Fruit fly (Drosophila melanogaster): ENCODE measurements around the gene CG14313.

The CG14313 gene

DNA sequence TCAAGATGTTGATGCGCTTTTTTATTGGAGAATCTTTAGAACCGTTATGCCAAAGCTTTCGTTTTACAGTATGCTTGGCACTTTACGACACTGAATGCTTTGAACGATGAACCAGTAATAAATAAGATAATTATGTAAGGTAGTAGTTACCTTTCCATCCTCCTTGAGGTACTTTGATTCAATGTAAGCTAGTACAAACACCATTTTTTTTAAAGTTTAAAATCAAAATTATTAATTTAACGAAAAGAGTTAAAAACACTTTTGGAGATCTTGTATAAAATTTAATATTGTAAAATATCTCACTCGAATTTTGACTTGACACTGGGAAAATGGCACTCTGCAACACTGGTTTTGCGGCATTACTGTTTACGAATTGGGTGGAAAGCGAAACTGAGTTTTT lies 6.4 kb downstream of the CG14313 start, which contains the start of the genes Arp5 and CG7208 (continued):
- TF ChIP-seq Hand (GFP tag; optimal IDR thresholded peaks at IDR 0.05) = no peak
- peak; percentile 53 for TF ChIP-seq CG33213 (GFP tag; optimal IDR thresholded peaks at IDR 0.05)
- no peak for TF ChIP-seq ac (GFP tag; optimal IDR thresholded peaks at IDR 0.05)
- no peak for TF ChIP-seq Opbp (GFP tag; IDR thresholded peaks at IDR 0.05; ENCODE audit: partially characterized antibody)
- peak; percentile 60; the same call in 1 of the 2 replicates for TF ChIP-seq E2f2 (GFP tag; IDR thresholded peaks at IDR 0.05)
- TF ChIP-seq Eip74EF (GFP tag; optimal IDR thresholded peaks at IDR 0.05) = no peak
- TF ChIP-seq gcm (GFP tag; optimal IDR thresholded peaks at IDR 0.05) = no peak
- peak; percentile 70 for TF ChIP-seq CG13624 (GFP tag; optimal IDR thresholded peaks at IDR 0.05)
- no peak for TF ChIP-seq knrl (GFP tag; IDR thresholded peaks at IDR 0.05; ENCODE audit: partially characterized antibody)
- TF ChIP-seq cad (GFP tag; optimal IDR thresholded peaks at IDR 0.05) = no peak
- no peak for TF ChIP-seq vnd (GFP tag; IDR thresholded peaks at IDR 0.05; ENCODE audit: partially characterized antibody)
- TF ChIP-seq CG32772 (GFP tag; IDR thresholded peaks at IDR 0.05) = no peak
- no peak for TF ChIP-seq crol (GFP tag; IDR thresholded peaks at IDR 0.05)
- peak; percentile 80 for TF ChIP-seq HmgZ (tag; optimal IDR thresholded peaks at IDR 0.05)
- TF ChIP-seq vfl (GFP tag; optimal IDR thresholded peaks at IDR 0.05) = peak; percentile 54
- peak; percentile 69 for TF ChIP-seq CG13424 (tag; optimal IDR thresholded peaks at IDR 0.05)
- TF ChIP-seq bigmax (GFP tag; optimal IDR thresholded peaks at IDR 0.05) = no peak
- no peak for TF ChIP-seq Hr39 (optimal IDR thresholded peaks at IDR 0.05)
- TF ChIP-seq sqz (GFP tag; optimal IDR thresholded peaks at IDR 0.05) = no peak
- no peak for TF ChIP-seq CG6175 (GFP tag; IDR thresholded peaks at IDR 0.05)
- TF ChIP-seq luna (GFP tag; optimal IDR thresholded peaks at IDR 0.05) = peak; percentile 51
- no peak for TF ChIP-seq CG9797 (GFP tag; optimal IDR thresholded peaks at IDR 0.05)
- TF ChIP-seq dpn (GFP tag; optimal IDR thresholded peaks at IDR 0.05) = peak; percentile 72 to 85
- TF ChIP-seq CHES-1-like (GFP tag; optimal IDR thresholded peaks at IDR 0.05) = peak; percentile 66
- TF ChIP-seq CG2202 (tag; optimal IDR thresholded peaks at IDR 0.05) = no peak
- TF ChIP-seq CG1792 (GFP tag; optimal IDR thresholded peaks at IDR 0.05) = peak; percentile 4
- TF ChIP-seq sr (GFP tag; IDR thresholded peaks at IDR 0.05) = no peak
- peak; percentile 35 for TF ChIP-seq CG2116 (GFP tag; optimal IDR thresholded peaks at IDR 0.05)
- peak; percentile 46; the same call in 1 of the 4 replicates for TF ChIP-seq Dll (GFP tag; IDR thresholded peaks at IDR 0.05; ENCODE audit: partially characterized antibody)
- TF ChIP-seq CG31365 (tag; optimal IDR thresholded peaks at IDR 0.05) = no peak
- no peak for TF ChIP-seq eve (GFP tag; optimal IDR thresholded peaks at IDR 0.05)
- TF ChIP-seq CG11456 (GFP tag; IDR thresholded peaks at IDR 0.05) = 0 out of 3 replicates have a peak, but pooled peaks have one; percentile 59
- TF ChIP-seq CG4282 (GFP tag; optimal IDR thresholded peaks at IDR 0.05) = no peak
- no peak for TF ChIP-seq Neu2 (GFP tag; optimal IDR thresholded peaks at IDR 0.05; ENCODE audit: borderline replicate concordance)
- peak; percentile 43 for TF ChIP-seq kay (GFP tag; optimal IDR thresholded peaks at IDR 0.05)
- TF ChIP-seq nmo (GFP tag; optimal IDR thresholded peaks at IDR 0.05) = peak; percentile 83
- TF ChIP-seq CG14667 (GFP tag; IDR thresholded peaks at IDR 0.05) = no peak; the same call in 1 of the 2 replicates
- 0 out of 2 replicates have a peak, but pooled peaks have one; percentile 31 for TF ChIP-seq ara (GFP tag; IDR thresholded peaks at IDR 0.05)
- peak; percentile 52 for TF ChIP-seq CG18764 (GFP tag; optimal IDR thresholded peaks at IDR 0.05)
- TF ChIP-seq CG17802 (tag; optimal IDR thresholded peaks at IDR 0.05) = peak; percentile 11
- TF ChIP-seq Xrp1 (GFP tag; IDR thresholded peaks at IDR 0.05) = peak; percentile 67
- no peak for TF ChIP-seq CG6791 (GFP tag; IDR thresholded peaks at IDR 0.05; ENCODE audit: partially characterized antibody)
- TF ChIP-seq ab (GFP tag; optimal IDR thresholded peaks at IDR 0.05) = no peak
- no peak for TF ChIP-seq CG43689 (GFP tag; IDR thresholded peaks at IDR 0.05)
- peak; percentile 73 for TF ChIP-seq Sry-β (GFP tag; optimal IDR thresholded peaks at IDR 0.05)
- TF ChIP-seq B-H1 (GFP tag; IDR thresholded peaks at IDR 0.05) = peak; percentile 29; the same call in 1 of the 3 replicates
- TF ChIP-seq Dref (GFP tag; IDR thresholded peaks at IDR 0.05) = no peak
- TF ChIP-seq Dfd (GFP tag; optimal IDR thresholded peaks at IDR 0.05) = no peak
- no peak for TF ChIP-seq HLH4C (GFP tag; IDR thresholded peaks at IDR 0.05; ENCODE audit: partially characterized antibody)
- TF ChIP-seq Gsc (GFP tag; IDR thresholded peaks at IDR 0.05) = no peak
- no peak for TF ChIP-seq CG5180 (GFP tag; optimal IDR thresholded peaks at IDR 0.05)
